Worm (Caenorhabditis elegans) whole organism, L3 larva: ENCODE results near the gene twk-44.

Experiments used
- R02D3.7 ChIP-seq: fragments of 150-350 bp; optimal IDR thresholded peaks from 2 replicates; lab custom pipeline; 2014; ENCODE audit warnings: missing biosample characterization, missing genetic modification characterization
- ZK546.5 ChIP-seq: sonication (generic microtip); optimal IDR thresholded peaks from 2 replicates; lab custom pipeline; 2017; ENCODE audit warnings: missing biosample characterization, missing genetic modification characterization
- aly-2 ChIP-seq: fragments of 150-350 bp; optimal IDR thresholded peaks from 2 replicates; lab custom pipeline; 2014; ENCODE audit warnings: missing biosample characterization, missing genetic modification characterization
- ama-1 ChIP-seq: fragments of 150-350 bp; optimal IDR thresholded peaks from 2 replicates; lab custom pipeline; 2018
- ceh-16 ChIP-seq: sonication (generic microtip); optimal IDR thresholded peaks from 2 replicates; lab custom pipeline; 2017; ENCODE audit warnings: missing biosample characterization, missing genetic modification characterization
- ceh-28 ChIP-seq: fragments of 150-350 bp; optimal IDR thresholded peaks from 2 replicates; lab custom pipeline; 2014; ENCODE audit warnings: missing biosample characterization, missing genetic modification reagents, missing genetic modification characterization
- ceh-82 ChIP-seq: fragments of 150-350 bp; optimal IDR thresholded peaks from 2 replicates; lab custom pipeline; 2014; ENCODE audit warnings: missing biosample characterization, missing genetic modification characterization
- ceh-9 ChIP-seq: sonication (generic microtip); optimal IDR thresholded peaks from 2 replicates; lab custom pipeline; 2018; ENCODE audit warnings: missing biosample characterization, missing genetic modification characterization
- daf-12 ChIP-seq: fragments of 150-350 bp; optimal IDR thresholded peaks from 2 replicates; lab custom pipeline; 2014; ENCODE audit warnings: missing biosample characterization, missing genetic modification reagents, missing genetic modification characterization
- egl-27 ChIP-seq: sonication (generic microtip); optimal IDR thresholded peaks from 4 replicates; lab custom pipeline; 2017; ENCODE audit warnings: missing biosample characterization, missing genetic modification reagents, missing genetic modification characterization
- egl-5 ChIP-seq: fragments of 150-350 bp; optimal IDR thresholded peaks from 2 replicates; lab custom pipeline; 2017; ENCODE audit warnings: missing biosample characterization, missing genetic modification reagents, missing genetic modification characterization, inconsistent platforms
- elt-1 ChIP-seq: fragments of 150-350 bp; optimal IDR thresholded peaks from 2 replicates; lab custom pipeline; 2014; ENCODE audit warnings: missing biosample characterization, missing genetic modification characterization
- elt-2 ChIP-seq: sonication (generic microtip); optimal IDR thresholded peaks from 2 replicates; lab custom pipeline; 2016; ENCODE audit warnings: missing genetic modification reagents, mild to moderate bottlenecking, missing genetic modification characterization, missing compliant biosample characterization
- elt-3 ChIP-seq, 3 experiments: fragments of 150-350 bp in 1 of 3; sonication (generic microtip) in 2 of 3; optimal IDR thresholded peaks; 2 replicates in 2 of 3; 4 replicates in 1 of 3; lab custom pipeline; 2014 to 2017; ENCODE audit warnings: missing biosample characterization in 3 of 3, missing genetic modification characterization in 3 of 3
- eor-1 ChIP-seq, 2 experiments: fragments of 150-350 bp; optimal IDR thresholded peaks; 2 replicates each; lab custom pipeline; 2014 to 2018; ENCODE audit warnings: missing biosample characterization in 2 of 2, missing genetic modification characterization in 2 of 2
- fkh-10 ChIP-seq: sonication (generic microtip); optimal IDR thresholded peaks from 2 replicates; lab custom pipeline; 2017; ENCODE audit warnings: missing biosample characterization, missing genetic modification reagents, missing genetic modification characterization
- fkh-2 ChIP-seq: fragments of 150-350 bp; optimal IDR thresholded peaks from 2 replicates; lab custom pipeline; 2014; ENCODE audit warnings: missing biosample characterization, missing genetic modification reagents, missing genetic modification characterization
- fos-1 ChIP-seq: fragments of 150-350 bp; optimal IDR thresholded peaks from 2 replicates; lab custom pipeline; 2014; ENCODE audit warnings: missing biosample characterization, missing genetic modification characterization
- hmg-11 ChIP-seq: sonication (generic microtip); optimal IDR thresholded peaks from 2 replicates; lab custom pipeline; 2016; ENCODE audit warnings: missing genetic modification characterization, missing compliant biosample characterization
- lin-15B ChIP-seq: fragments of 150-350 bp; optimal IDR thresholded peaks from 2 replicates; lab custom pipeline; 2014; ENCODE audit warnings: missing biosample characterization, missing genetic modification characterization
- lin-39 ChIP-seq: fragments of 150-350 bp; optimal IDR thresholded peaks from 2 replicates; lab custom pipeline; 2018; ENCODE audit warnings: missing biosample characterization, missing genetic modification reagents, missing genetic modification characterization
- lsy-12 ChIP-seq: sonication (generic microtip); optimal IDR thresholded peaks from 2 replicates; lab custom pipeline; 2016; ENCODE audit warnings: mild to moderate bottlenecking, missing genetic modification characterization, missing compliant biosample characterization
- mml-1 ChIP-seq: fragments of 150-350 bp; sonication (generic microtip); optimal IDR thresholded peaks from 3 replicates; lab custom pipeline; 2014; ENCODE audit warnings: missing biosample characterization, missing genetic modification characterization
- nfya-1 ChIP-seq: sonication (generic microtip); optimal IDR thresholded peaks from 2 replicates; lab custom pipeline; 2017; ENCODE audit warnings: missing genetic modification characterization, mild to moderate bottlenecking, missing compliant biosample characterization, antibody characterized with exemption, moderate library complexity; ENCODE audit not compliant: insufficient read depth
- nhr-11 ChIP-seq: fragments of 150-350 bp; optimal IDR thresholded peaks from 2 replicates; lab custom pipeline; 2014; ENCODE audit warnings: missing biosample characterization, missing genetic modification characterization
- nhr-12 ChIP-seq: fragments of 150-350 bp; optimal IDR thresholded peaks from 2 replicates; lab custom pipeline; 2014; ENCODE audit warnings: missing biosample characterization, missing genetic modification characterization
- nhr-23 ChIP-seq: fragments of 150-350 bp; optimal IDR thresholded peaks from 2 replicates; lab custom pipeline; 2014; ENCODE audit warnings: missing biosample characterization, missing genetic modification reagents, missing genetic modification characterization
- nhr-237 ChIP-seq: fragments of 150-350 bp; optimal IDR thresholded peaks from 2 replicates; lab custom pipeline; 2014; ENCODE audit warnings: missing biosample characterization, missing genetic modification characterization
- nhr-25 ChIP-seq: sonication (generic microtip); optimal IDR thresholded peaks from 2 replicates; lab custom pipeline; 2017; ENCODE audit warnings: missing biosample characterization, missing genetic modification characterization
- nhr-28 ChIP-seq: fragments of 150-350 bp; optimal IDR thresholded peaks from 2 replicates; lab custom pipeline; 2014; ENCODE audit warnings: missing biosample characterization, missing genetic modification characterization
- nhr-43 ChIP-seq: sonication (generic microtip); optimal IDR thresholded peaks from 2 replicates; lab custom pipeline; 2016; ENCODE audit warnings: mild to moderate bottlenecking, missing genetic modification characterization, missing compliant biosample characterization; ENCODE audit not compliant: poor library complexity, severe bottlenecking
- nhr-67 ChIP-seq: fragments of 150-350 bp; optimal IDR thresholded peaks from 2 replicates; lab custom pipeline; 2014; ENCODE audit warnings: missing biosample characterization, missing genetic modification characterization
- nhr-76 ChIP-seq: fragments of 150-350 bp; sonication (generic microtip); optimal IDR thresholded peaks from 5 replicates; lab custom pipeline; 2014; ENCODE audit warnings: missing biosample characterization, missing genetic modification characterization
- nhr-77 ChIP-seq: fragments of 150-350 bp; optimal IDR thresholded peaks from 2 replicates; lab custom pipeline; 2014; ENCODE audit warnings: missing biosample characterization, missing genetic modification characterization
- pha-4 ChIP-seq: fragments of 150-350 bp; optimal IDR thresholded peaks from 2 replicates; lab custom pipeline; 2014; ENCODE audit warnings: missing biosample characterization, missing genetic modification reagents, missing genetic modification characterization
- pqm-1 ChIP-seq: fragments of 150-350 bp; optimal IDR thresholded peaks from 2 replicates; lab custom pipeline; 2017; ENCODE audit warnings: missing biosample characterization, missing genetic modification characterization, inconsistent platforms
- sea-2 ChIP-seq: fragments of 150-350 bp; sonication (generic microtip); optimal IDR thresholded peaks from 4 replicates; lab custom pipeline; 2014; ENCODE audit warnings: missing biosample characterization, missing genetic modification reagents, missing genetic modification characterization
- skn-1 ChIP-seq: fragments of 150-350 bp; optimal IDR thresholded peaks from 2 replicates; lab custom pipeline; 2014; ENCODE audit warnings: missing biosample characterization, missing genetic modification characterization
- snpc-4 ChIP-seq: fragments of 150-350 bp; optimal IDR thresholded peaks from 2 replicates; lab custom pipeline; 2014; ENCODE audit warnings: missing biosample characterization, missing genetic modification characterization
- tbx-2 ChIP-seq: sonication (generic microtip); optimal IDR thresholded peaks from 2 replicates; lab custom pipeline; 2016; ENCODE audit warnings: mild to moderate bottlenecking, missing genetic modification characterization, missing compliant biosample characterization
- unc-39 ChIP-seq: sonication (generic microtip); optimal IDR thresholded peaks from 4 replicates; lab custom pipeline; 2017; ENCODE audit warnings: missing biosample characterization, missing genetic modification characterization
- unc-62 ChIP-seq: fragments of 150-350 bp; sonication (generic microtip); optimal IDR thresholded peaks from 4 replicates; lab custom pipeline; 2014; ENCODE audit warnings: missing biosample characterization, missing genetic modification reagents, missing genetic modification characterization
- ztf-11 ChIP-seq: fragments of 150-350 bp; optimal IDR thresholded peaks from 2 replicates; lab custom pipeline; 2014; ENCODE audit warnings: missing biosample characterization, missing genetic modification characterization
- ztf-4 ChIP-seq: fragments of 150-350 bp; optimal IDR thresholded peaks from 2 replicates; lab custom pipeline; 2014; ENCODE audit warnings: missing biosample characterization, missing genetic modification characterization

Gene twk-44

DNA sequence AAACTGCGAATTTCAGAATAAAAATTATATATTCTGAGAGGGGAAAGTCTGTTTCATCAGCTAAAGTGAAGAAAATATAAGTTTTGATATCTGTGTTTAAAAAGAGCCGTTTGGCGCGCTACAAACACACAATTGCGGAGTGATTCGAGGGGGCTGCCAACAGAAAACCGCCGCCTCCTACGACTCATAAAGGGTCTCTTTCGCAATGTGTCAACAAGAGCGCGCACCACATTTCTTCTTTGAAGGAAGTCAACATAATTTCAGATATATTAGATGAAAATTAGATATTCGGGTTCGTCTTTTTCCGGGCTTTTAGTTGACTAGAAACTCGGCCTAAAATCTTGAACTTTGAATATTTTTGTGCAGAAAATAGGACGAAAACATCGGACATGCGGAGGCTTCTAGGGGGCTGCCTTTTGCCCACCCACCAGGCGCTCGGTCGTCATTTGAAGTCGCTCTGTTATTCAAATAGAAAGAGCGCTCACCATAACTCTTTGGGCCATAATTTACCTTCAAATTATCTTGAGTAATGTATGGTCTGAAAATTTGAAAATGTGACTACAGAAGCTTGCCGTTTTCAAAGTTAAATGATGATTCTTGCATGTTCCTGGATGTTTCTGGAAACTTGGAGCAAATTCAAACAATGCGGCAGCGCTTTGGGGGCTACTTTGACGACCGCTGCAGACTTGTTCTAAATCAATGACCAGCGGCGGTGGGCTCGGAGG is 21.0 kb downstream of the twk-44 start (continued):
- TF ChIP-seq lin-39 (tag; lab: Kevin White, UChicago) (peak; percentile 72), elt-3 (tag; optimal IDR thresholded peaks at IDR 0.05; lab: Kevin White, UChicago) (peak in 1 of 3 experiments; percentile 95), ceh-16 (tag; lab: Kevin White, UChicago) (no peak), snpc-4 (tag; lab: Kevin White, UChicago) (peak; percentile 61), ceh-82 (tag; lab: Kevin White, UChicago) (peak; percentile 74), hmg-11 (peak; percentile 72), nhr-237 (no peak), unc-39 (tag; lab: Kevin White, UChicago) (no peak), fos-1 (tag; lab: Kevin White, UChicago) (peak; percentile 81), nhr-11 (tag; lab: Kevin White, UChicago) (peak; percentile 93), daf-12 (tag; lab: Kevin White, UChicago) (peak; percentile 59), nhr-67 (tag; lab: Kevin White, UChicago) (peak; percentile 23)

DNA sequence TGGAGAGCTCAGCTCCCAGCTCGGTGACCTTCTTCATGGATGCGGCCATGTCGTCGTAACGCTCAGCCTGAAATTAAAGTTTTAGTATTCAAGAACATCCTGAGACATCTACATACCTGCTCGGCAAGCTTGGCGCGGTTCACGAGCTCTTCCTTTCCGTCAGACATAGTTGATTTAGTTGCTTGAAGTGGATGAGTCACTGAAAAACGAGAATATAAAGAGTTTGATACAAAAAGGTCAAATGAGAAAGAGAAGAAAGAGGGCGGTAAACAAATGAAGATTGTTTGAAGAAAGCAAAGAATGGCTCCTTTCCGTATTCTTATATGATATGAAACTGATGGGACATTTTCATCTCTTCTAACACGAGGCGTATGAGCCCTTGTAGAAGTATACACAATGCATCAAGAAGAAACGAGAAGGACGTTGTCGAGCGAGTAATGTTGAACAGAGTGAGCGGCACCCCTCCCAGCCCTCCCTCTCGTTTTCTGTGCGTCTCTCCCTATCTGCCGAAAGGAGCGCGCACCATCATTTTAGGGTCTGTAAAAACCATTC is 21.6 kb downstream of the twk-44 start, which contains the start of gene ftt-2:
Gene ftt-2 (minus strand): TSS at position 206 of the 552 bp plus-strand sequence.
- TF ChIP-seq nhr-11 (tag; lab: Kevin White, UChicago), result no peak
- TF ChIP-seq ama-1 (lab: Kevin White, UChicago), result peak; percentile 80

DNA sequence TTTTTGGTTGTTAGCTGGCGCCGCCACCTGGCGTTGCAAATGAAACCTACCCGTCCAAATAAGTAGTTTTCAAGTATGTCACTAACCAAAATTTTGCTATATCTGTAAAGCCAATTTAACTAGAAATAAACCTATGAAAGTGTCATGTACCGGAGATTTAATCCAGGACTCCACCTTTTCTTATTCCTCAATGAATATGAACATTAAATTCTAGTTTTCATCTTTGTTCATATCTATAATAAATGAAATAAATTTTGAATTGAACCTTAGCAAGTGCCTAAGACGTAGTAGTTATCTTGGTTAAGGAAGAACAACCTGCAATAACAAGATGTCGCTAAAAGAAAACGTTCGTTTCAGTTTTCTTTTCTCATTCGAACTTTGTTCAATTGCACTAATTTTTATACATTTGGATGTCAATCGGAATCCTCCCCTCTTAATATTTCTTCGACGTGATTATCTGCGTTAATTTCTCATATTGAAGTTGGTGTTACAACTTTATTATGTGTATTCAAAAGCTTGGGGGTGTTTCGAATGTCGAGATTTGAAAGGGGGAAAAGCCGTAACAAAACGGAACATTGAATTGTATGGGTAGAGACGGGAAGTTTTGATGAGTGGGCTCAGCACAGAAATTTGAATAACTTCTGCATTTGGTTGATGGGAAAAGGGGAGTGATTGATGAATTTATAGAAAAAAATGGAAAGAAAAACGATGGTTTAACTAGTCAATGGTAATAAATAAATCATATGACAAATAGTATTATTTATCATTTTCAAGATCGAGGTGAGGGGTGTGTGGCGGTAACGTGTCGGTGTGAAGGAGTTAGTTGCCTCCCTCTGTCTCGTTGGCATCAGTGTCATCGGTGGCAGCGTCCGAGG is 23.4 kb downstream of the twk-44 start:
- TF ChIP-seq egl-27 (tag; lab: Kevin White, UChicago), result no peak
- no peak for TF ChIP-seq nhr-28 (tag; lab: Kevin White, UChicago)
- no peak for TF ChIP-seq nhr-76
- TF ChIP-seq daf-12 (tag; lab: Kevin White, UChicago), result no peak
- no peak for TF ChIP-seq ZK546.5 (tag; lab: Kevin White, UChicago)
- TF ChIP-seq ceh-28 (tag; lab: Kevin White, UChicago), result peak; percentile 69
- no peak for TF ChIP-seq egl-5
- TF ChIP-seq ztf-11, result no peak
- TF ChIP-seq R02D3.7 (tag; lab: Kevin White, UChicago), result peak; percentile 23
- TF ChIP-seq nhr-77 (tag; lab: Kevin White, UChicago), result peak; percentile 67
- TF ChIP-seq nhr-43 (tag; lab: Kevin White, UChicago), result peak; percentile 65
- peak; percentile 55 for TF ChIP-seq tbx-2 (tag; lab: Kevin White, UChicago)
- TF ChIP-seq lin-15B (tag; lab: Kevin White, UChicago), result no peak
- no peak for TF ChIP-seq fkh-10 (GFP tag; lab: Kevin White, UChicago)
- peak; percentile 63 for TF ChIP-seq nhr-25
- no peak for TF ChIP-seq nhr-67 (tag; lab: Kevin White, UChicago)
- no peak for TF ChIP-seq fkh-2 (tag; lab: Kevin White, UChicago)
- TF ChIP-seq ama-1 (lab: Kevin White, UChicago), result peak; percentile 92
- TF ChIP-seq elt-1, result no peak
- no peak for TF ChIP-seq nhr-237
- no peak for TF ChIP-seq mml-1
- no peak for TF ChIP-seq nfya-1
- TF ChIP-seq elt-2 (tag; lab: Kevin White, UChicago), result peak; percentile 45
- peak; percentile 45 for TF ChIP-seq ztf-4 (tag; lab: Kevin White, UChicago)
- TF ChIP-seq aly-2 (tag; lab: Kevin White, UChicago), result peak; percentile 65
- no peak for TF ChIP-seq pqm-1 (tag; lab: Kevin White, UChicago)
- TF ChIP-seq eor-1 (tag; optimal IDR thresholded peaks at IDR 0.05; lab: Kevin White, UChicago), result no peak
- TF ChIP-seq snpc-4 (tag; lab: Kevin White, UChicago), result no peak
- no peak for TF ChIP-seq unc-39 (tag; lab: Kevin White, UChicago)
- no peak for TF ChIP-seq sea-2 (GFP tag; lab: Kevin White, UChicago)
- no peak for TF ChIP-seq elt-3 (tag; optimal IDR thresholded peaks at IDR 0.05; lab: Kevin White, UChicago)
- peak; percentile 13 for TF ChIP-seq fos-1 (tag; lab: Kevin White, UChicago)
- no peak for TF ChIP-seq ceh-16 (tag; lab: Kevin White, UChicago)
- TF ChIP-seq ceh-9 (tag; lab: Kevin White, UChicago), result no peak
- no peak for TF ChIP-seq unc-62 (GFP tag; lab: Kevin White, UChicago)
- TF ChIP-seq nhr-23, result peak; percentile 48
- TF ChIP-seq nhr-12 (tag; lab: Kevin White, UChicago), result no peak
- TF ChIP-seq hmg-11, result no peak
- peak; percentile 28 for TF ChIP-seq ceh-82 (tag; lab: Kevin White, UChicago)
- TF ChIP-seq nhr-11 (tag; lab: Kevin White, UChicago), result no peak
- TF ChIP-seq pha-4 (tag; lab: Kevin White, UChicago), result peak; percentile 5
- TF ChIP-seq skn-1 (tag; lab: Kevin White, UChicago), result peak; percentile 10
- peak; percentile 67 for TF ChIP-seq lsy-12 (tag; lab: Kevin White, UChicago)
